Fruit fly (Drosophila melanogaster) whole organism, wandering third instar larva: ENCODE data around the gene CG42846.

Experiments
- Abd-B ChIP-seq: fragments of >200 bp; optimal IDR thresholded peaks from 2 replicates; lab custom pipeline; 2017; ENCODE audit warnings: missing biosample characterization, missing genetic modification characterization
- CG32264 ChIP-seq: fragments of 200-800 bp; sonication (Bioruptor generic); optimal IDR thresholded peaks from 2 replicates; lab custom pipeline; 2016; ENCODE audit warnings: missing biosample characterization, missing genetic modification characterization
- CG9705 ChIP-seq: fragments of 200-800 bp; sonication (Bioruptor generic); optimal IDR thresholded peaks from 2 replicates; lab custom pipeline; 2018; ENCODE audit warnings: missing biosample characterization, mild to moderate bottlenecking, missing genetic modification characterization
- CrebA ChIP-seq: fragments of 200-800 bp; sonication (Bioruptor generic); optimal IDR thresholded peaks from 2 replicates; lab custom pipeline; 2016; ENCODE audit warnings: missing biosample characterization, mild to moderate bottlenecking, missing genetic modification characterization, borderline replicate concordance
- Dfd ChIP-seq: fragments of >200 bp; optimal IDR thresholded peaks from 2 replicates; lab custom pipeline; 2017; ENCODE audit warnings: missing biosample characterization, missing genetic modification characterization
- Dif ChIP-seq: fragments of 200-275, 200-300 bp; sonication (Bioruptor generic); optimal IDR thresholded peaks from 2 replicates; lab custom pipeline; 2018; ENCODE audit warnings: missing biosample characterization, missing genetic modification characterization; ENCODE audit not compliant: partially characterized antibody
- GATAd ChIP-seq: sonication (Bioruptor generic); optimal IDR thresholded peaks from 2 replicates; lab custom pipeline; 2016; ENCODE audit warnings: missing biosample characterization, missing genetic modification characterization
- HLH106 ChIP-seq: fragments of 200-800 bp; optimal IDR thresholded peaks from 3 replicates; lab custom pipeline; 2019; ENCODE audit warnings: missing biosample characterization, mild to moderate bottlenecking, missing genetic modification characterization, moderate library complexity
- Hnf4 ChIP-seq: fragments of 200-800 bp; sonication (Bioruptor generic); optimal IDR thresholded peaks from 2 replicates; lab custom pipeline; 2016; ENCODE audit warnings: missing biosample characterization, mild to moderate bottlenecking, missing genetic modification characterization
- Hr78 ChIP-seq: fragments of >200 bp; optimal IDR thresholded peaks from 2 replicates; lab custom pipeline; 2017; ENCODE audit warnings: missing biosample characterization, missing genetic modification characterization
- Hr83 ChIP-seq: fragments of 200-300 bp; sonication (Bioruptor generic); optimal IDR thresholded peaks from 2 replicates; lab custom pipeline; 2016; ENCODE audit warnings: missing biosample characterization, mild to moderate bottlenecking, missing genetic modification characterization, moderate library complexity; ENCODE audit not compliant: poor library complexity, severe bottlenecking
- Jra ChIP-seq: sonication (Bioruptor generic); optimal IDR thresholded peaks from 2 replicates; lab custom pipeline; 2016; ENCODE audit warnings: missing biosample characterization, missing genetic modification characterization
- N ChIP-seq: fragments of >200 bp; optimal IDR thresholded peaks from 2 replicates; lab custom pipeline; 2018; ENCODE audit warnings: missing biosample characterization, missing external identifiers, missing genetic modification characterization
- OdsH ChIP-seq: fragments of 200-800 bp; sonication (Bioruptor generic); optimal IDR thresholded peaks from 2 replicates; lab custom pipeline; 2016; ENCODE audit warnings: missing biosample characterization, mild to moderate bottlenecking, missing genetic modification characterization
- Rel ChIP-seq, 2 experiments: fragments of 200-800 bp; sonication (Bioruptor generic) in 1 of 2; optimal IDR thresholded peaks; 2 replicates in 1 of 2; 3 replicates in 1 of 2; lab custom pipeline; 2016 to 2019; ENCODE audit warnings: mild to moderate bottlenecking in 2 of 2, missing biosample characterization in 2 of 2, missing genetic modification characterization in 2 of 2, moderate library complexity in 1 of 2
- Sp1 ChIP-seq: fragments of 200-800 bp; sonication (Bioruptor generic); optimal IDR thresholded peaks from 3 replicates; lab custom pipeline; 2019; ENCODE audit warnings: missing biosample characterization, mild to moderate bottlenecking, missing genetic modification characterization, moderate library complexity
- Vsx2 ChIP-seq: fragments of 200-300, 225-300 bp; sonication (Bioruptor generic); optimal IDR thresholded peaks from 2 replicates; lab custom pipeline; 2018; ENCODE audit warnings: missing biosample characterization, missing genetic modification characterization; ENCODE audit not compliant: partially characterized antibody
- br ChIP-seq: fragments of 200-800 bp; sonication (Bioruptor generic); optimal IDR thresholded peaks from 2 replicates; lab custom pipeline; 2016; ENCODE audit warnings: missing biosample characterization, missing genetic modification characterization
- dl ChIP-seq, 2 experiments: fragments of 175-275, 200-275 bp in 1 of 2; fragments of 200-275 bp in 1 of 2; sonication (Bioruptor generic); optimal IDR thresholded peaks; lab custom pipeline; 2018; ENCODE audit warnings: mild to moderate bottlenecking in 2 of 2, missing biosample characterization in 2 of 2, missing genetic modification characterization in 2 of 2, moderate library complexity in 2 of 2; ENCODE audit not compliant: partially characterized antibody in 2 of 2, insufficient read depth in 1 of 2
- ey ChIP-seq: fragments of 200-800 bp; sonication (Bioruptor generic); optimal IDR thresholded peaks from 2 replicates; lab custom pipeline; 2016; ENCODE audit warnings: missing biosample characterization, missing genetic modification characterization
- fru ChIP-seq: fragments of 200-800 bp; sonication (Bioruptor generic); optimal IDR thresholded peaks from 3 replicates; lab custom pipeline; 2016; ENCODE audit warnings: missing biosample characterization, mild to moderate bottlenecking, missing genetic modification characterization
- h ChIP-seq: fragments of 200-800 bp; sonication (Bioruptor generic); optimal IDR thresholded peaks from 3 replicates; lab custom pipeline; 2016; ENCODE audit warnings: missing biosample characterization, mild to moderate bottlenecking, missing genetic modification characterization
- lola ChIP-seq: fragments of >200 bp; optimal IDR thresholded peaks from 2 replicates; lab custom pipeline; 2017; ENCODE audit warnings: missing biosample characterization, missing genetic modification characterization
- pan ChIP-seq: fragments of >200 bp; optimal IDR thresholded peaks from 2 replicates; lab custom pipeline; 2017
- psq ChIP-seq: fragments of 200-800 bp; sonication (Bioruptor generic); optimal IDR thresholded peaks from 3 replicates; lab custom pipeline; 2017; ENCODE audit warnings: missing biosample characterization, mild to moderate bottlenecking, missing genetic modification characterization, moderate library complexity
- rgr ChIP-seq: fragments of 200-800 bp; sonication (Bioruptor generic); optimal IDR thresholded peaks from 3 replicates; lab custom pipeline; 2016; ENCODE audit warnings: missing biosample characterization, mild to moderate bottlenecking, missing genetic modification characterization
- sv ChIP-seq: fragments of 200-800 bp; sonication (Bioruptor generic); optimal IDR thresholded peaks from 3 replicates; lab custom pipeline; 2016; ENCODE audit warnings: missing biosample characterization, missing genetic modification characterization
- tai ChIP-seq: sonication (Bioruptor generic); optimal IDR thresholded peaks from 2 replicates; lab custom pipeline; 2016; ENCODE audit warnings: missing biosample characterization, missing genetic modification characterization
- usp ChIP-seq: fragments of >200 bp; optimal IDR thresholded peaks from 2 replicates; lab custom pipeline; 2017; ENCODE audit warnings: missing biosample characterization, missing genetic modification characterization
- woc ChIP-seq: sonication (Bioruptor generic); optimal IDR thresholded peaks from 2 replicates; lab custom pipeline; 2016; ENCODE audit warnings: missing biosample characterization, mild to moderate bottlenecking, missing genetic modification characterization

Gene CG42846

dm6 chr3L:247482-248225 is 16.2 kb upstream of the CG42846 start, which contains the start of gene mthl14:
Gene mthl14 (plus strand): TSS chr3L:247491.
- TF ChIP-seq sv (no peak), usp (GFP tag; lab: Kevin White, UChicago) (no peak), tai (GFP tag; lab: Kevin White, UChicago) (no peak), N (GFP tag; lab: Kevin White, UChicago) (no peak), lola (GFP tag; lab: Kevin White, UChicago) (no peak), Abd-B (GFP tag; lab: Kevin White, UChicago) (no peak), Dif (GFP tag; lab: Kevin White, UChicago) (no peak), Rel (GFP tag; optimal IDR thresholded peaks at IDR 0.05; lab: Kevin White, UChicago) (no peak), Rel (tag; optimal IDR thresholded peaks at IDR 0.05; lab: Kevin White, UChicago) (no peak), rgr (no peak), GATAd (GFP tag; lab: Kevin White, UChicago) (no peak), CrebA (GFP tag; lab: Kevin White, UChicago) (no peak)

dm6 chr3L:246644-247199 is 15.3 kb upstream of the CG42846 start:
- TF ChIP-seq fru (GFP tag; lab: Kevin White, UChicago) (no peak), Sp1 (GFP tag; lab: Kevin White, UChicago) (no peak), Jra (GFP tag; lab: Kevin White, UChicago) (no peak), Vsx2 (GFP tag; lab: Kevin White, UChicago) (peak; percentile 63), Hr78 (GFP tag; lab: Kevin White, UChicago) (no peak), Hr83 (GFP tag; lab: Kevin White, UChicago) (peak; percentile 57), Rel (GFP tag; optimal IDR thresholded peaks at IDR 0.05; lab: Kevin White, UChicago) (no peak), Rel (tag; optimal IDR thresholded peaks at IDR 0.05; lab: Kevin White, UChicago) (no peak), sv (peak; percentile 20), OdsH (GFP tag; lab: Kevin White, UChicago) (peak; percentile 27), tai (GFP tag; lab: Kevin White, UChicago) (peak; percentile 42), Dfd (GFP tag; lab: Kevin White, UChicago) (no peak), CG9705 (GFP tag; lab: Kevin White, UChicago) (peak; percentile 30), psq (GFP tag; lab: Kevin White, UChicago) (peak; percentile 12), rgr (no peak), Hnf4 (GFP tag; lab: Kevin White, UChicago) (peak; percentile 39), HLH106 (tag; lab: Kevin White, UChicago) (no peak), dl (GFP tag; optimal IDR thresholded peaks at IDR 0.05; lab: Kevin White, UChicago; ENCODE audit: insufficient read depth in 1 of 2, partially characterized antibody in 2 of 2) (no peak), woc (GFP tag; lab: Kevin White, UChicago) (no peak), ey (GFP tag; lab: Kevin White, UChicago) (peak; percentile 11), Dif (GFP tag; lab: Kevin White, UChicago) (peak; percentile 68), CG32264 (peak; percentile 9)

DNA sequence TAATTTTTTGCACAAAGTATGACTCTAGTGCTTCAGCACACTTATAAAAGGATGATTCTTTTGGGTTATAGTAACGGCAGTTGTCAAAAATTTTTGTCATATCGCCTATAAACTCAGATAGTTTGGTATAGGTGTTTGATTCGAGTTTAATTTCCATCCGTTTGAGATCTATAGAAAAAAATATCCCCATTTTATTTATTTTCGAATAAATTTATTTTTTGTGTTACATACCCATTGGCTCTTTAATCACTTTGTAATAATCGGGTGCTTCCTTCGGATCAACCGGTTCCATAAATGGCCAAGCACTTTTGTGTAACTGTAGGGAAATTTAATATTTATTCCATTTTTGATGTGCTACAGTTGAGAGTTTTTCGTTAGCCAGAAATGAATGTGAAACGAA is 2.9 kb upstream of the CG42846 start:
- no peak for TF ChIP-seq CG9705 (GFP tag; lab: Kevin White, UChicago)
- TF ChIP-seq, all 38 proteins: peak for 0

DNA sequence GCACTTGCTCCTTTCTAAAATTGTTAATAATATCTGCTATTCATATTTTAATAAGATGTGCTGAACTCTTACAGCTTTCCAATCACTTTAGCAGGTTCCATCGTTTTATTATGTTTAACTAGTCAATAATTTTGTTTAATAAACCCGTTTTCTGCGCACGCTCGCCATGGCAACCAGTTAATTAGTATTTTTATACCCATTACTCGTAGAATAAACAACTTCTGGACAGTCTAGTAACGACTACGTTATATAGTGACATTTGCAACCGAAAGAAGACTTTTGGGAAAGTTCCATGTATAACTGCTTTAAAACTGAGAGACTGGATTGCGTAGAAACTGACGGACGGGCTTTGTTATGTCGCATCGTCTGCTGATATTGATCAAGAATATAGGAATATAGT is 1.8 kb upstream of the CG42846 start, which contains the start of gene CG34453:
CG34453 (minus strand) TSS at position 101 of the 400 bp plus-strand sequence.
- TF ChIP-seq pan (lab: Kevin White, UChicago) = no peak
- no peak for TF ChIP-seq CrebA (GFP tag; lab: Kevin White, UChicago)
- TF ChIP-seq h (GFP tag; lab: Kevin White, UChicago) = no peak
- no peak for TF ChIP-seq br (GFP tag; lab: Kevin White, UChicago)
- no peak for TF ChIP-seq Dfd (GFP tag; lab: Kevin White, UChicago)
